Fruit fly (Drosophila melanogaster) whole organism, embryonic: ENCODE measurements around the gene Gycalpha99B.
A peak's percentile ranks its signal among the peaks of the same experiment; 100 is the strongest.

Experiments used
- ATbp ChIP-seq: fragments of 200-800 bp; sonication (Bioruptor generic); optimal IDR thresholded peaks from 2 replicates; lab custom pipeline; 2017; ENCODE audit warnings: missing biosample characterization, mild to moderate bottlenecking, missing genetic modification characterization, missing genetic modification reagents
- BEAF-32 ChIP-seq: fragments of 200-800 bp; sonication (Bioruptor generic); optimal IDR thresholded peaks from 3 replicates; lab custom pipeline; 2017; ENCODE audit warnings: missing biosample characterization, missing genetic modification characterization, mild to moderate bottlenecking, moderate library complexity, missing genetic modification reagents
- Blimp-1 ChIP-seq: fragments of 200-800 bp; sonication (Bioruptor generic); optimal IDR thresholded peaks from 3 replicates; lab custom pipeline; 2018; ENCODE audit warnings: missing biosample characterization, missing genetic modification characterization, mild to moderate bottlenecking, moderate library complexity, missing genetic modification reagents
- CG10366 ChIP-seq: fragments of 200-800 bp; sonication (Bioruptor generic); IDR thresholded peaks from 2 replicates; pipeline ENCODE4 v1.3.6; 2022; ENCODE audit warnings: missing biosample characterization, missing genetic modification characterization
- CG14667 ChIP-seq: fragments of 200-800 bp; sonication (Bioruptor generic); IDR thresholded peaks from 2 replicates; pipeline ENCODE4 v1.3.6; 2022; ENCODE audit warnings: missing biosample characterization, missing genetic modification characterization
- CG14710 ChIP-seq: fragments of 200-800 bp; sonication (Bioruptor generic); optimal IDR thresholded peaks from 3 replicates; lab custom pipeline; 2019; ENCODE audit warnings: missing biosample characterization, mild to moderate bottlenecking, missing genetic modification characterization, moderate library complexity
- CG15514 ChIP-seq: fragments of 200-800 bp; sonication (Bioruptor generic); optimal IDR thresholded peaks from 3 replicates; lab custom pipeline; 2017; ENCODE audit warnings: missing biosample characterization, missing genetic modification characterization, mild to moderate bottlenecking, moderate library complexity, missing genetic modification reagents
- CG15696 ChIP-seq: fragments of 200-800 bp; sonication (Bioruptor generic); optimal IDR thresholded peaks from 2 replicates; lab custom pipeline; 2019; ENCODE audit warnings: missing biosample characterization, mild to moderate bottlenecking, missing genetic modification characterization, moderate library complexity
- CG17328 ChIP-seq: fragments of 200-800 bp; sonication (Bioruptor generic); IDR thresholded peaks from 2 replicates; pipeline ENCODE4 v1.3.6; 2022; ENCODE audit warnings: missing biosample characterization, missing genetic modification characterization
- CG17385 ChIP-seq: fragments of 200-800 bp; sonication (Bioruptor generic); optimal IDR thresholded peaks from 3 replicates; lab custom pipeline; 2018; ENCODE audit warnings: missing biosample characterization, mild to moderate bottlenecking, missing genetic modification characterization
- CG2875 ChIP-seq: fragments of 200-800 bp; sonication (Bioruptor generic); optimal IDR thresholded peaks from 2 replicates; lab custom pipeline; 2017; ENCODE audit warnings: missing biosample characterization, mild to moderate bottlenecking, missing genetic modification characterization, missing genetic modification reagents
- CG30431 ChIP-seq: fragments of 200-800 bp; sonication (Bioruptor generic); optimal IDR thresholded peaks from 2 replicates; lab custom pipeline; 2017; ENCODE audit warnings: missing biosample characterization, missing genetic modification characterization
- CG42726 ChIP-seq: fragments of 200-800 bp; sonication (Bioruptor generic); IDR thresholded peaks from 2 replicates; pipeline ENCODE4 v1.3.6; 2022; ENCODE audit warnings: missing biosample characterization, missing genetic modification characterization; ENCODE audit not compliant: partially characterized antibody
- CG7786 ChIP-seq: fragments of 200-800 bp; sonication (Bioruptor generic); optimal IDR thresholded peaks from 2 replicates; lab custom pipeline; 2016; ENCODE audit warnings: missing biosample characterization, missing genetic modification characterization
- CG8765 ChIP-seq: fragments of 200-800 bp; sonication (Bioruptor generic); IDR thresholded peaks from 2 replicates; pipeline ENCODE4 v1.3.6; 2022; ENCODE audit warnings: missing biosample characterization, missing genetic modification characterization
- CG9817 ChIP-seq: fragments of 200-800 bp; sonication (Bioruptor generic); optimal IDR thresholded peaks from 2 replicates; lab custom pipeline; 2018; ENCODE audit warnings: missing biosample characterization, mild to moderate bottlenecking, missing genetic modification characterization, moderate library complexity
- CkIIα-i1 ChIP-seq: fragments of 200-800 bp; sonication (Bioruptor generic); IDR thresholded peaks from 2 replicates; pipeline ENCODE4 v1.3.6; 2022; ENCODE audit warnings: missing biosample characterization, missing genetic modification characterization
- Dbx ChIP-seq: fragments of 200-800 bp; sonication (Bioruptor generic); IDR thresholded peaks from 3 replicates; pipeline ENCODE4 v1.3.6; 2022; ENCODE audit warnings: missing biosample characterization, missing genetic modification characterization
- H2.0 ChIP-seq: fragments of 200-800 bp; sonication (Bioruptor generic); IDR thresholded peaks from 2 replicates; pipeline ENCODE4 v1.3.6; 2022; ENCODE audit warnings: missing biosample characterization, missing genetic modification characterization
- HHEX ChIP-seq: fragments of 200-800 bp; sonication (Bioruptor generic); optimal IDR thresholded peaks from 3 replicates; lab custom pipeline; 2017; ENCODE audit warnings: missing biosample characterization, mild to moderate bottlenecking, missing genetic modification characterization, missing genetic modification reagents
- Hand ChIP-seq: fragments of 200-800 bp; sonication (Bioruptor generic); optimal IDR thresholded peaks from 2 replicates; lab custom pipeline; 2017; ENCODE audit warnings: mild to moderate bottlenecking, missing biosample characterization, missing genetic modification reagents, missing genetic modification characterization
- Hr3 ChIP-seq: fragments of 200-800 bp; sonication (Bioruptor generic); optimal IDR thresholded peaks from 3 replicates; lab custom pipeline; 2016; ENCODE audit warnings: missing biosample characterization, missing genetic modification characterization
- Hr39 ChIP-seq: fragments of >200 bp; optimal IDR thresholded peaks from 2 replicates; lab custom pipeline; 2017
- Med ChIP-seq: fragments of 200-800 bp; sonication (Bioruptor generic); peaks from one replicate; lab custom pipeline; 2016; ENCODE audit warnings: missing biosample characterization, missing genetic modification characterization, mild to moderate bottlenecking, inconsistent platforms, moderate library complexity
- Mes4 ChIP-seq: fragments of 200-800 bp; sonication (Bioruptor generic); optimal IDR thresholded peaks from 2 replicates; lab custom pipeline; 2016; ENCODE audit warnings: missing biosample characterization, missing genetic modification characterization
- Mrtf ChIP-seq: fragments of 200-800 bp; sonication (Bioruptor generic); IDR thresholded peaks from 3 replicates; pipeline ENCODE4 v1.3.6; 2022; ENCODE audit warnings: missing biosample characterization, missing genetic modification characterization
- Optix ChIP-seq: fragments of 200-800 bp; sonication (Bioruptor generic); IDR thresholded peaks from 3 replicates; pipeline ENCODE4 v1.3.6; 2022; ENCODE audit warnings: missing biosample characterization, missing genetic modification characterization
- Rfx ChIP-seq: fragments of 200-800 bp; sonication (Bioruptor generic); IDR thresholded peaks from 2 replicates; pipeline ENCODE4 v1.3.6; 2022; ENCODE audit warnings: missing biosample characterization, missing genetic modification characterization
- cas ChIP-seq: fragments of 200-800 bp; sonication (Bioruptor generic); IDR thresholded peaks from 2 replicates; pipeline ENCODE4 v1.3.6; 2022; ENCODE audit warnings: missing biosample characterization, missing genetic modification characterization
- chn ChIP-seq: fragments of 200-800 bp; sonication (Bioruptor generic); optimal IDR thresholded peaks from 2 replicates; lab custom pipeline; 2016; ENCODE audit warnings: missing biosample characterization, missing genetic modification characterization
- ci ChIP-seq: fragments of 200-800 bp; sonication (Bioruptor generic); IDR thresholded peaks from 3 replicates; pipeline ENCODE4 v1.3.6; 2022; ENCODE audit warnings: missing biosample characterization, missing genetic modification characterization
- dmrt11E ChIP-seq: fragments of 200-800 bp; sonication (Bioruptor generic); optimal IDR thresholded peaks from 3 replicates; lab custom pipeline; 2018; ENCODE audit warnings: missing biosample characterization, mild to moderate bottlenecking, missing genetic modification characterization, moderate library complexity
- dysf ChIP-seq: fragments of 200-800 bp; sonication (Bioruptor generic); IDR thresholded peaks from 3 replicates; pipeline ENCODE4 v1.3.6; 2022; ENCODE audit warnings: missing biosample characterization, missing genetic modification characterization
- en ChIP-seq: fragments of 200-800 bp; sonication (Bioruptor generic); optimal IDR thresholded peaks from 2 replicates; lab custom pipeline; 2016; ENCODE audit warnings: missing biosample characterization, missing genetic modification characterization
- insv ChIP-seq, 2 experiments: fragments of 200-800 bp; sonication (Bioruptor generic); optimal IDR thresholded peaks; 3 replicates each; lab custom pipeline; 2016 to 2018; ENCODE audit warnings: missing biosample characterization in 2 of 2, missing genetic modification characterization in 2 of 2
- ken ChIP-seq: fragments of 200-800 bp; sonication (Bioruptor generic); IDR thresholded peaks from 3 replicates; pipeline ENCODE4 v1.3.6; 2022; ENCODE audit warnings: missing biosample characterization, missing genetic modification characterization
- lola ChIP-seq, 3 experiments: fragments of >200 bp in 2 of 3; fragments of 200-800 bp in 1 of 3; sonication (Bioruptor generic) in 1 of 3; optimal IDR thresholded peaks; 2 replicates each; lab custom pipeline; 2017 to 2019; ENCODE audit warnings: missing biosample characterization in 3 of 3, missing genetic modification characterization in 3 of 3, mild to moderate bottlenecking in 1 of 3, moderate library complexity in 1 of 3
- nerfin-1 ChIP-seq: fragments of 200-800 bp; sonication (Bioruptor generic); optimal IDR thresholded peaks from 3 replicates; lab custom pipeline; 2019; ENCODE audit warnings: missing biosample characterization, mild to moderate bottlenecking, missing genetic modification characterization, moderate library complexity
- nmo ChIP-seq: fragments of 200-800 bp; sonication (Bioruptor generic); optimal IDR thresholded peaks from 2 replicates; lab custom pipeline; 2018; ENCODE audit warnings: missing biosample characterization, mild to moderate bottlenecking, missing genetic modification characterization, moderate library complexity
- phol ChIP-seq: fragments of 200-800 bp; sonication (Bioruptor generic); optimal IDR thresholded peaks from 3 replicates; lab custom pipeline; 2018; ENCODE audit warnings: missing biosample characterization, mild to moderate bottlenecking, missing genetic modification characterization, moderate library complexity
- pnt ChIP-seq: fragments of 200-800 bp; sonication (Bioruptor generic); optimal IDR thresholded peaks from 3 replicates; lab custom pipeline; 2016; ENCODE audit warnings: missing biosample characterization, missing genetic modification characterization
- slp2 ChIP-seq: fragments of 200-800 bp; sonication (Bioruptor generic); optimal IDR thresholded peaks from 2 replicates; lab custom pipeline; 2016; ENCODE audit warnings: missing biosample characterization, missing genetic modification characterization
- sr ChIP-seq: fragments of 200-800 bp; sonication (Bioruptor generic); IDR thresholded peaks from 3 replicates; pipeline ENCODE4 v1.3.6; 2022; ENCODE audit warnings: missing biosample characterization, missing genetic modification characterization
- trh ChIP-seq: fragments of 200-800 bp; sonication (Bioruptor generic); optimal IDR thresholded peaks from 2 replicates; lab custom pipeline; 2016; ENCODE audit warnings: missing biosample characterization, missing genetic modification characterization
- zen ChIP-seq: fragments of 200-800 bp; sonication (Bioruptor generic); optimal IDR thresholded peaks from 3 replicates; lab custom pipeline; 2018; ENCODE audit warnings: missing biosample characterization, mild to moderate bottlenecking, missing genetic modification characterization, moderate library complexity

Gene Gycalpha99B

DNA sequence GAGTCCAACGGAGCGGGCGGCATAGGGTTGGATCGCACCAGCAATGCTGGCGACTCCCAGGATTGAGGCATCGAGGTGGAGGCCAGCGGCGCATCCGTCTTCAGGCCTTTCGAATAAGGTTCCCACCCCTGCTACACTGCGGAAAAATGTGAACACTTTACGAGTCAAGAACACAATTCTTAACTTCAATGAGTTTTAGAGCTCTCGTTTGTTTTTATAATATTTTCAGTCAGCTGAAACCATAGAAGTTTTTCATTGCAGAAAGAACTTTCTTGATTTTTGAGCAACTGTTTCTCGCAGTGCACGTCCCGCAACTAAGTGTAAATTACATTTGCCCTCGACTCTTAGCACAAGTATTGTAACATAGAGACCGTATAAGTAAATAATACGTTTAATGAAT, 14.1 kb downstream of the Gycalpha99B start (continued):
- TF ChIP-seq CG8765 (GFP tag; lab: Robert Waterston, UW) (peak; percentile 61; the same call in 1 of the 2 replicates), cas (GFP tag; lab: Robert Waterston, UW) (no peak), CG42726 (no peak), CG17385 (GFP tag; lab: Kevin White, UChicago) (no peak), trh (GFP tag; lab: Kevin White, UChicago) (no peak), HHEX (GFP tag; lab: Kevin White, UChicago) (no peak), dmrt11E (peak; percentile 71), dysf (GFP tag; lab: Robert Waterston, UW) (no peak), Mrtf (no peak), Optix (GFP tag; lab: Robert Waterston, UW) (no peak), pnt (GFP tag; lab: Kevin White, UChicago) (peak; percentile 29), CG30431 (GFP tag; lab: Kevin White, UChicago) (no peak), CG7786 (GFP tag; lab: Kevin White, UChicago) (no peak), CG15696 (peak; percentile 58), ATbp (GFP tag; lab: Kevin White, UChicago) (no peak), H2.0 (GFP tag; lab: Robert Waterston, UW) (peak; percentile 40; the same call in 1 of the 2 replicates), CG2875 (no peak), Med (GFP tag; lab: Kevin White, UChicago) (peak; percentile 68), Rfx (GFP tag; lab: Robert Waterston, UW) (no peak), CG15514 (GFP tag; lab: Kevin White, UChicago) (no peak), Mes4 (no peak), lola (GFP tag; optimal IDR thresholded peaks at IDR 0.05; lab: Kevin White, UChicago) (peak in 1 of 3 experiments; percentile 28), Blimp-1 (GFP tag; lab: Kevin White, UChicago) (peak; percentile 17), nerfin-1 (tag; lab: Kevin White, UChicago) (no peak), slp2 (GFP tag; lab: Kevin White, UChicago) (no peak), Hr3 (GFP tag; lab: Kevin White, UChicago) (no peak), Hr39 (lab: Kevin White, UChicago) (no peak), BEAF-32 (GFP tag; lab: Kevin White, UChicago) (no peak), Hand (GFP tag; lab: Kevin White, UChicago) (no peak), ci (GFP tag; lab: Robert Waterston, UW) (0 out of 3 replicates have a peak, but pooled peaks have one; percentile 24), CG10366 (no peak), zen (tag; lab: Kevin White, UChicago) (peak; percentile 75), CG14710 (tag; lab: Kevin White, UChicago) (peak; percentile 38), sr (no peak), CkIIα-i1 (GFP tag; lab: Robert Waterston, UW) (no peak), nmo (GFP tag; lab: Kevin White, UChicago) (peak; percentile 14), ken (GFP tag; lab: Robert Waterston, UW) (0 out of 3 replicates have a peak, but pooled peaks have one; percentile 16), chn (GFP tag; lab: Kevin White, UChicago) (peak; percentile 6), CG9817 (tag; lab: Kevin White, UChicago) (no peak), Dbx (GFP tag; lab: Robert Waterston, UW) (no peak), phol (tag; lab: Kevin White, UChicago) (peak; percentile 48), insv (GFP tag; optimal IDR thresholded peaks at IDR 0.05; lab: Kevin White, UChicago) (no peak), en (GFP tag; lab: Kevin White, UChicago) (no peak), CG14667 (GFP tag; lab: Robert Waterston, UW) (no peak), CG17328 (GFP tag; lab: Robert Waterston, UW) (peak; percentile 71)
